Worm (Caenorhabditis elegans): Measurements from ENCODE around the gene C01B10.7.

C01B10.7 gene

ce11 chrIV:6631704-6632272 lies 6.6 kb upstream of the C01B10.7 start, which contains the start of the genes cest-5.1 and C01B10.9 (continued):
- TF ChIP-seq snu-23 (GFP tag; optimal IDR thresholded peaks at IDR 0.05) (peak; percentile 85), mep-1 (tag; optimal IDR thresholded peaks at IDR 0.05) (no peak), isw-1 (GFP tag; IDR thresholded peaks at IDR 0.05) (peak; percentile 81), ceh-82 (tag; optimal IDR thresholded peaks at IDR 0.05) (peak; percentile 48 to 79 (median 61)), fkh-4 (tag; optimal IDR thresholded peaks at IDR 0.05; ENCODE audit: borderline replicate concordance) (peak; percentile 91), swsn-7 (tag; optimal IDR thresholded peaks at IDR 0.05) (peak; percentile 82), fos-1 (tag; optimal IDR thresholded peaks at IDR 0.05) (peak; percentile 29), unc-98 (GFP tag; IDR thresholded peaks at IDR 0.05) (peak; percentile 83), ces-1 (GFP tag; optimal IDR thresholded peaks at IDR 0.05) (no peak), nhr-85 (tag) (peak; percentile 92), nhr-12 (tag; optimal IDR thresholded peaks at IDR 0.05) (no peak), pqm-1 (tag; optimal IDR thresholded peaks at IDR 0.05) (no peak), jun-1 (tag; optimal IDR thresholded peaks at IDR 0.05) (peak; percentile 52), hlh-17 (GFP tag; optimal IDR thresholded peaks at IDR 0.05; ENCODE audit: borderline replicate concordance) (no peak), C04F5.9 (tag; optimal IDR thresholded peaks at IDR 0.05) (peak; percentile 86), irx-1 (tag; optimal IDR thresholded peaks at IDR 0.05) (peak; percentile 94), lin-15B (tag; optimal IDR thresholded peaks at IDR 0.05) (peak; percentile 62), unc-86 (tag; optimal IDR thresholded peaks at IDR 0.05) (peak; percentile 78), nhr-20 (tag; optimal IDR thresholded peaks at IDR 0.05) (peak; percentile 80), tbx-2 (tag; optimal IDR thresholded peaks at IDR 0.05) (peak; percentile 90), ceh-88 (GFP tag; IDR thresholded peaks at IDR 0.05) (peak; percentile 70), egl-13 (tag; optimal IDR thresholded peaks at IDR 0.05) (peak; percentile 83), sptf-1 (tag; optimal IDR thresholded peaks at IDR 0.05) (no peak), blmp-1 (tag; optimal IDR thresholded peaks at IDR 0.05) (peak; percentile 51), F16B12.6 (tag; optimal IDR thresholded peaks at IDR 0.05) (no peak), vab-15 (tag; optimal IDR thresholded peaks at IDR 0.05) (peak; percentile 60), nhr-71 (tag; optimal IDR thresholded peaks at IDR 0.05) (peak; percentile 92), aly-2 (tag; optimal IDR thresholded peaks at IDR 0.05) (no peak), unc-62 (GFP tag; optimal IDR thresholded peaks at IDR 0.05) (no peak), ets-5 (GFP tag; IDR thresholded peaks at IDR 0.05) (no peak), ceh-90 (tag; optimal IDR thresholded peaks at IDR 0.05) (peak; percentile 93), ceh-63 (GFP tag; optimal IDR thresholded peaks at IDR 0.05) (no peak), pag-3 (tag; optimal IDR thresholded peaks at IDR 0.05; ENCODE audit: borderline replicate concordance, insufficient read depth) (peak; percentile 12), nhr-28 (tag; optimal IDR thresholded peaks at IDR 0.05) (no peak), lin-13 (GFP tag; optimal IDR thresholded peaks at IDR 0.05) (peak; percentile 42), skn-1 (tag; optimal IDR thresholded peaks at IDR 0.05) (peak; percentile 77), xbp-1 (tag; optimal IDR thresholded peaks at IDR 0.05) (peak; percentile 82)

- no peak for TF ChIP-seq mep-1 (tag; optimal IDR thresholded peaks at IDR 0.05)
- TF ChIP-seq pax-3 (tag; optimal IDR thresholded peaks at IDR 0.05) = no peak
- TF ChIP-seq hlh-4 (tag; optimal IDR thresholded peaks at IDR 0.05) = no peak
- TF ChIP-seq ceh-82 (tag; optimal IDR thresholded peaks at IDR 0.05) = no peak
- no peak for TF ChIP-seq unc-130 (tag; optimal IDR thresholded peaks at IDR 0.05)
- TF ChIP-seq fkh-10 (GFP tag; optimal IDR thresholded peaks at IDR 0.05) = no peak
- TF ChIP-seq Y116A8C.19 (tag; optimal IDR thresholded peaks at IDR 0.05; ENCODE audit: borderline replicate concordance) = no peak
- TF ChIP-seq elt-3 (tag; optimal IDR thresholded peaks at IDR 0.05) = no peak
Observed at ce11 chrIV:6634789-6635188, 3.6 kb upstream of the C01B10.7 start, which contains the start of gene metl-13. metl-13 (plus strand) TSS chrIV:6635089.
